Worm (Caenorhabditis elegans) whole organism, mixed stage, embryonic: ENCODE measurements around the gene dig-1.

Experiments
- blmp-1 ChIP-seq: fragments of 150-350 bp; optimal IDR thresholded peaks from 2 replicates; lab custom pipeline; 2014; ENCODE audit warnings: missing biosample characterization, missing genetic modification characterization
- ceh-83 ChIP-seq: fragments of 200-800 bp; sonication (Bioruptor generic); optimal IDR thresholded peaks from 2 replicates; lab custom pipeline; 2018; ENCODE audit warnings: mild to moderate bottlenecking, missing genetic modification characterization, missing compliant biosample characterization
- ces-1 ChIP-seq: fragments of 150-350 bp; optimal IDR thresholded peaks from 2 replicates; lab custom pipeline; 2014; ENCODE audit warnings: missing biosample characterization, missing genetic modification reagents, missing genetic modification characterization
- elt-1 ChIP-seq: sonication (generic microtip); optimal IDR thresholded peaks from 2 replicates; lab custom pipeline; 2017; ENCODE audit warnings: missing genetic modification characterization, mild to moderate bottlenecking, missing compliant biosample characterization, antibody characterized with exemption, moderate library complexity, borderline replicate concordance; ENCODE audit not compliant: insufficient read depth
- elt-3 ChIP-seq: fragments of 150-350 bp; optimal IDR thresholded peaks from 2 replicates; lab custom pipeline; 2014; ENCODE audit warnings: missing biosample characterization, missing genetic modification characterization
- ham-2 ChIP-seq: fragments of 200-800 bp; sonication (Bioruptor generic); optimal IDR thresholded peaks from 2 replicates; lab custom pipeline; 2018; ENCODE audit warnings: mild to moderate bottlenecking, missing genetic modification characterization, missing compliant biosample characterization
- lsy-2 ChIP-seq: fragments of 150-350 bp; optimal IDR thresholded peaks from 2 replicates; lab custom pipeline; 2014; ENCODE audit warnings: missing biosample characterization, missing genetic modification characterization
- mls-2 ChIP-seq: sonication (generic microtip); optimal IDR thresholded peaks from 2 replicates; lab custom pipeline; 2016; ENCODE audit warnings: mild to moderate bottlenecking, missing genetic modification characterization, moderate library complexity, missing compliant biosample characterization
- sem-2 ChIP-seq: fragments of 200-800 bp; sonication (Bioruptor generic); optimal IDR thresholded peaks from 2 replicates; lab custom pipeline; 2018; ENCODE audit warnings: mild to moderate bottlenecking, missing genetic modification characterization, missing compliant biosample characterization
- snpc-4 ChIP-seq: fragments of 150-350 bp; optimal IDR thresholded peaks from 2 replicates; lab custom pipeline; 2014; ENCODE audit warnings: missing biosample characterization, missing genetic modification characterization
- unc-62 ChIP-seq: fragments of 150-350 bp; optimal IDR thresholded peaks from 2 replicates; lab custom pipeline; 2014; ENCODE audit warnings: missing biosample characterization, missing genetic modification reagents, missing genetic modification characterization
- ztf-11 ChIP-seq: fragments of 150-350 bp; optimal IDR thresholded peaks from 2 replicates; lab custom pipeline; 2014; ENCODE audit warnings: missing biosample characterization, missing genetic modification characterization

DNA sequence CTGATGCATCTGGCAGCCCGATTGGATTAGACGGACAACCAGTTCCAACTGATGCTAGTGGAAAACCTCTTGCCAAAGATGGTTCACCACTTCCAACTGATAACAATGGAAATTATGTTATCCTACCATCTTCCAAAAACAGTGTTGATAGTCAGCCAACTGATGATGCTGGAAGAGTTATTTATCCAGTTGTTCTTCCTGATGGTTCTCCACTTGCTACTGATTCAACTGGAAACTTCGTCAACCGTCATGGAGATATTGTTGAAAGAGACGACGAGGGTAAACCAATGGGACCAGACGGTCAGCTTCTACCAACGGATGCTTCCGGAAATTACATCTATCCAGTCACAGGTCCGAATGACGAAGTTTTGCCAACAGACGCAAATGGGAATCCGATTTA is 10.7 kb downstream of the dig-1 start:
- TF ChIP-seq blmp-1 (tag; lab: Kevin White, UChicago) (no peak), sem-2 (GFP tag; lab: Kevin White, UChicago) (no peak), snpc-4 (tag; lab: Kevin White, UChicago) (no peak), mls-2 (tag; lab: Kevin White, UChicago) (no peak), elt-3 (no peak), unc-62 (GFP tag; lab: Kevin White, UChicago) (no peak), lsy-2 (no peak), elt-1 (tag; lab: Kevin White, UChicago) (no peak), ham-2 (no peak), ztf-11 (no peak), ces-1 (GFP tag; lab: Kevin White, UChicago) (no peak), ceh-83 (GFP tag; lab: Kevin White, UChicago) (no peak)
